Worm (Caenorhabditis elegans) whole organism, midembryonic: ENCODE measurements around the gene F55D1.1.

Source experiments
- tab-1 ChIP-seq: fragments of 200-800 bp; sonication (Bioruptor generic); IDR thresholded peaks from 2 replicates; pipeline ENCODE4 v1.3.6; 2022; ENCODE audit warnings: missing genetic modification characterization, missing compliant biosample characterization
- ztf-23 ChIP-seq: fragments of 200-800 bp; sonication (Bioruptor generic); IDR thresholded peaks from 2 replicates; pipeline ENCODE4 v1.3.6; 2022; ENCODE audit warnings: missing genetic modification reagents, missing genetic modification characterization, missing compliant biosample characterization

- TF ChIP-seq ztf-23 (GFP tag; lab: Robert Waterston, UW) (no peak), tab-1 (GFP tag; lab: Robert Waterston, UW) (no peak)
Measured at ce11 chrX:5517844-5518243, 28.2 kb downstream of the F55D1.1 start.
